Fruit fly (Drosophila melanogaster) whole organism, adult: ENCODE data around the gene hiro.

Experiments used
- CG14711 ChIP-seq: fragments of 200-800 bp; sonication (Bioruptor generic); optimal IDR thresholded peaks from 2 replicates; lab custom pipeline; 2018; ENCODE audit warnings: missing biosample characterization, mild to moderate bottlenecking, missing genetic modification characterization, moderate library complexity
- CG1620 ChIP-seq: fragments of 200-800 bp; sonication (Bioruptor generic); optimal IDR thresholded peaks from 2 replicates; lab custom pipeline; 2016; ENCODE audit warnings: missing biosample characterization, missing genetic modification characterization
- CG33017 ChIP-seq: fragments of 200-800 bp; sonication (Bioruptor generic); optimal IDR thresholded peaks from 2 replicates; lab custom pipeline; 2018; ENCODE audit warnings: missing biosample characterization, mild to moderate bottlenecking, missing genetic modification characterization, moderate library complexity
- CG7045 ChIP-seq: fragments of 200-800 bp; sonication (Bioruptor generic); optimal IDR thresholded peaks from 2 replicates; lab custom pipeline; 2017; ENCODE audit warnings: missing biosample characterization, mild to moderate bottlenecking, missing genetic modification characterization
- CG7101 ChIP-seq: fragments of 200-800 bp; sonication (Bioruptor generic); optimal IDR thresholded peaks from 2 replicates; lab custom pipeline; 2018; ENCODE audit warnings: missing biosample characterization, mild to moderate bottlenecking, missing genetic modification characterization, moderate library complexity
- Clk ChIP-seq: fragments of 200-800 bp; sonication (Bioruptor generic); optimal IDR thresholded peaks from 2 replicates; lab custom pipeline; 2017; ENCODE audit warnings: missing biosample characterization, missing genetic modification characterization
- Crg-1 ChIP-seq: fragments of 200-800 bp; sonication (Bioruptor generic); optimal IDR thresholded peaks from 2 replicates; lab custom pipeline; 2016; ENCODE audit warnings: missing biosample characterization, missing genetic modification characterization
- Hr96 ChIP-seq: fragments of 200-800 bp; sonication (Bioruptor generic); optimal IDR thresholded peaks from 2 replicates; lab custom pipeline; 2016; ENCODE audit warnings: missing biosample characterization, missing genetic modification characterization
- Mnt ChIP-seq: fragments of 200-800 bp; sonication (Bioruptor generic); optimal IDR thresholded peaks from 2 replicates; lab custom pipeline; 2016; ENCODE audit warnings: missing biosample characterization, mild to moderate bottlenecking, missing genetic modification characterization
- cic ChIP-seq: fragments of 200-800 bp; sonication (Bioruptor generic); optimal IDR thresholded peaks from 2 replicates; lab custom pipeline; 2017; ENCODE audit warnings: missing biosample characterization, mild to moderate bottlenecking, missing genetic modification characterization, moderate library complexity
- cnc ChIP-seq, 2 experiments: fragments of >200 bp; optimal IDR thresholded peaks; 2 replicates each; lab custom pipeline; 2017
- kay ChIP-seq: fragments of 200-800 bp; sonication (Bioruptor generic); peaks from one replicate; lab custom pipeline; 2016; ENCODE audit warnings: missing biosample characterization, missing genetic modification characterization, borderline replicate concordance
- tj ChIP-seq: fragments of 200-800 bp; sonication (Bioruptor generic); optimal IDR thresholded peaks from 3 replicates; lab custom pipeline; 2017; ENCODE audit warnings: missing biosample characterization, mild to moderate bottlenecking, missing genetic modification characterization, moderate library complexity
- toe ChIP-seq: fragments of 200-800 bp; sonication (Bioruptor generic); optimal IDR thresholded peaks from 2 replicates; lab custom pipeline; 2016; ENCODE audit warnings: missing biosample characterization, missing genetic modification characterization

- TF ChIP-seq CG7101 (tag; lab: Kevin White, UChicago) (no peak), CG14711 (tag; lab: Kevin White, UChicago) (no peak), toe (no peak), CG1620 (GFP tag; lab: Kevin White, UChicago) (no peak), cic (GFP tag; lab: Kevin White, UChicago) (no peak), CG33017 (no peak), tj (GFP tag; lab: Kevin White, UChicago) (no peak), cnc (optimal IDR thresholded peaks at IDR 0.05; lab: Kevin White, UChicago) (no peak), CG7045 (GFP tag; lab: Kevin White, UChicago) (no peak), Crg-1 (GFP tag; lab: Kevin White, UChicago) (no peak), kay (GFP tag; lab: Kevin White, UChicago) (no peak), Mnt (no peak), Hr96 (GFP tag; lab: Kevin White, UChicago) (no peak), Clk (GFP tag; lab: Kevin White, UChicago) (no peak)
These were observed 42.2 kb downstream of the hiro start for dm6 chr3L:645426-646036.
